Fruit fly (Drosophila melanogaster) whole organism, pupa: ENCODE data around the gene Sry-alpha.

Experiments
- CG10348 ChIP-seq: fragments of 200-800 bp; sonication (Bioruptor generic); IDR thresholded peaks from 2 replicates; pipeline ENCODE4 v1.3.6; 2022; ENCODE audit warnings: missing biosample characterization, missing genetic modification characterization
- CG12605 ChIP-seq: fragments of 200-800 bp; sonication (Bioruptor generic); IDR thresholded peaks from 2 replicates; pipeline ENCODE4 v1.3.6; 2022; ENCODE audit warnings: missing biosample characterization, missing genetic modification characterization
- CG13204 ChIP-seq: fragments of 200-800 bp; sonication (Bioruptor generic); optimal IDR thresholded peaks from 2 replicates; lab custom pipeline; 2018; ENCODE audit warnings: missing biosample characterization, mild to moderate bottlenecking, missing genetic modification characterization, moderate library complexity
- CG14655 ChIP-seq: fragments of 200-800 bp; sonication (Bioruptor generic); optimal IDR thresholded peaks from 3 replicates; lab custom pipeline; 2017; ENCODE audit warnings: mild to moderate bottlenecking, missing biosample characterization, missing genetic modification reagents, missing genetic modification characterization
- CG15710 ChIP-seq: fragments of 200-800 bp; sonication (Bioruptor generic); optimal IDR thresholded peaks from 2 replicates; lab custom pipeline; 2018; ENCODE audit warnings: missing biosample characterization, mild to moderate bottlenecking, missing genetic modification characterization, moderate library complexity
- CG17806 ChIP-seq: fragments of 200-800 bp; sonication (Bioruptor generic); optimal IDR thresholded peaks from 2 replicates; lab custom pipeline; 2018; ENCODE audit warnings: missing biosample characterization, mild to moderate bottlenecking, missing genetic modification characterization, moderate library complexity
- CG32121 ChIP-seq: fragments of 200-800 bp; sonication (Bioruptor generic); IDR thresholded peaks from 2 replicates; pipeline ENCODE4 v1.3.6; 2022; ENCODE audit warnings: missing biosample characterization, missing genetic modification characterization
- CG34367 ChIP-seq: fragments of 200-800 bp; sonication (Bioruptor generic); optimal IDR thresholded peaks from 2 replicates; lab custom pipeline; 2018; ENCODE audit warnings: missing biosample characterization, mild to moderate bottlenecking, missing genetic modification characterization
- CG4496 ChIP-seq: fragments of 200-800 bp; sonication (Bioruptor generic); IDR thresholded peaks from 3 replicates; pipeline ENCODE4 v1.3.6; 2022; ENCODE audit warnings: missing biosample characterization, missing genetic modification characterization
- CG8159 ChIP-seq: fragments of 200-800 bp; sonication (Bioruptor generic); optimal IDR thresholded peaks from 3 replicates; lab custom pipeline; 2018; ENCODE audit warnings: missing biosample characterization, mild to moderate bottlenecking, missing genetic modification characterization, moderate library complexity
- CG8301 ChIP-seq: fragments of 200-800 bp; sonication (Bioruptor generic); optimal IDR thresholded peaks from 2 replicates; lab custom pipeline; 2018; ENCODE audit warnings: missing biosample characterization, mild to moderate bottlenecking, missing genetic modification characterization
- CG9948 ChIP-seq: fragments of 200-800 bp; sonication (Bioruptor generic); optimal IDR thresholded peaks from 2 replicates; lab custom pipeline; 2018; ENCODE audit warnings: missing biosample characterization, mild to moderate bottlenecking, missing genetic modification characterization, moderate library complexity
- D1 ChIP-seq: fragments of 200-800 bp; sonication (Bioruptor generic); optimal IDR thresholded peaks from 2 replicates; lab custom pipeline; 2018; ENCODE audit warnings: missing biosample characterization, mild to moderate bottlenecking, missing genetic modification characterization, moderate library complexity
- EcR ChIP-seq: fragments of 200-800 bp; sonication (Bioruptor generic); optimal IDR thresholded peaks from 3 replicates; lab custom pipeline; 2019; ENCODE audit warnings: missing biosample characterization, missing genetic modification characterization, mild to moderate bottlenecking, moderate library complexity, missing genetic modification reagents
- Ets98B ChIP-seq: fragments of 200-800 bp; sonication (Bioruptor generic); IDR thresholded peaks from 2 replicates; pipeline ENCODE4 v1.3.6; 2022; ENCODE audit warnings: missing biosample characterization, missing genetic modification characterization
- Pif1A ChIP-seq: fragments of 200-800 bp; sonication (Bioruptor generic); optimal IDR thresholded peaks from 3 replicates; lab custom pipeline; 2016; ENCODE audit warnings: missing biosample characterization, missing genetic modification characterization
- Pif1B ChIP-seq: fragments of 200-800 bp; sonication (Bioruptor generic); optimal IDR thresholded peaks from 3 replicates; lab custom pipeline; 2016; ENCODE audit warnings: missing biosample characterization, missing genetic modification characterization
- Snoo ChIP-seq: fragments of 200-800 bp; sonication (Bioruptor generic); optimal IDR thresholded peaks from 3 replicates; lab custom pipeline; 2017; ENCODE audit warnings: missing biosample characterization, mild to moderate bottlenecking, missing genetic modification characterization, inconsistent platforms
- fd96Ca ChIP-seq: fragments of 200-800 bp; sonication (Bioruptor generic); IDR thresholded peaks from 3 replicates; pipeline ENCODE4 v1.3.6; 2022; ENCODE audit warnings: missing biosample characterization, missing genetic modification characterization
- gl ChIP-seq: fragments of 200-800 bp; sonication (Bioruptor generic); optimal IDR thresholded peaks from 2 replicates; lab custom pipeline; 2018; ENCODE audit warnings: missing biosample characterization, mild to moderate bottlenecking, missing genetic modification characterization
- rn ChIP-seq: fragments of 200-800 bp; sonication (Bioruptor generic); IDR thresholded peaks from 2 replicates; pipeline ENCODE4 v1.3.6; 2022; ENCODE audit warnings: missing biosample characterization, missing genetic modification characterization

The Sry-alpha gene

dm6 chr3R:30066004-30066403 lies 26.5 kb downstream of the Sry-alpha start:
- TF ChIP-seq Pif1A (no peak), EcR (peak; percentile 83)

- TF ChIP-seq gl (tag; lab: Kevin White, UChicago) (no peak), CG14655 (GFP tag; lab: Kevin White, UChicago) (no peak)
These were observed 30.7 kb downstream of the Sry-alpha start for dm6 chr3R:30070198-30070597.

dm6 chr3R:30071827-30072226 lies 32.3 kb downstream of the Sry-alpha start:
- TF ChIP-seq Pif1B (GFP tag; lab: Kevin White, UChicago) (peak; percentile 34), CG12605 (peak; percentile 44; the same call in 1 of the 2 replicates), gl (tag; lab: Kevin White, UChicago) (no peak), CG15710 (tag; lab: Kevin White, UChicago) (no peak), CG10348 (GFP tag; lab: Robert Waterston, UW) (no peak), Ets98B (GFP tag; lab: Robert Waterston, UW) (peak; percentile 44; the same call in 1 of the 2 replicates), fd96Ca (GFP tag; lab: Robert Waterston, UW) (peak; percentile 49; the same call in 1 of the 3 replicates), CG14655 (GFP tag; lab: Kevin White, UChicago) (peak; percentile 11), CG32121 (GFP tag; lab: Robert Waterston, UW) (0 out of 2 replicates have a peak, but pooled peaks have one; percentile 25), CG4496 (peak; percentile 72), D1 (tag; lab: Kevin White, UChicago) (no peak), EcR (no peak), rn (GFP tag; lab: Robert Waterston, UW) (no peak), Snoo (no peak), CG17806 (tag; lab: Kevin White, UChicago) (no peak), CG8159 (tag; lab: Kevin White, UChicago) (no peak), CG13204 (no peak), CG34367 (no peak), Pif1A (no peak), CG9948 (tag; lab: Kevin White, UChicago) (no peak), CG8301 (tag; lab: Kevin White, UChicago) (peak; percentile 1)

- TF ChIP-seq EcR (peak; percentile 53), fd96Ca (GFP tag; lab: Robert Waterston, UW) (peak; percentile 82), rn (GFP tag; lab: Robert Waterston, UW) (no peak), CG8301 (tag; lab: Kevin White, UChicago) (peak; percentile 69), CG34367 (peak; percentile 53), Pif1A (peak; percentile 17), CG12605 (no peak), CG17806 (tag; lab: Kevin White, UChicago) (peak; percentile 51), D1 (tag; lab: Kevin White, UChicago) (no peak), CG32121 (GFP tag; lab: Robert Waterston, UW) (no peak), CG4496 (peak; percentile 63; the same call in 1 of the 3 replicates), gl (tag; lab: Kevin White, UChicago) (no peak), Pif1B (GFP tag; lab: Kevin White, UChicago) (no peak), CG15710 (tag; lab: Kevin White, UChicago) (peak; percentile 66), CG9948 (tag; lab: Kevin White, UChicago) (peak; percentile 56), Snoo (peak; percentile 56), CG13204 (no peak), CG14655 (GFP tag; lab: Kevin White, UChicago) (peak; percentile 72), CG8159 (tag; lab: Kevin White, UChicago) (peak; percentile 57), Ets98B (GFP tag; lab: Robert Waterston, UW) (peak; percentile 52), CG10348 (GFP tag; lab: Robert Waterston, UW) (no peak; the same call in 1 of the 2 replicates)
These were observed 36.6 kb downstream of the Sry-alpha start for dm6 chr3R:30076088-30076487.

- TF ChIP-seq CG8159 (tag; lab: Kevin White, UChicago), result peak; percentile 23
- peak; percentile 13 for TF ChIP-seq Pif1A
- no peak for TF ChIP-seq D1 (tag; lab: Kevin White, UChicago)
- no peak for TF ChIP-seq CG14655 (GFP tag; lab: Kevin White, UChicago)
These were observed 43.7 kb downstream of the Sry-alpha start for dm6 chr3R:30083215-30083614.

- TF ChIP-seq fd96Ca (GFP tag; lab: Robert Waterston, UW) (no peak), gl (tag; lab: Kevin White, UChicago) (no peak), CG12605 (no peak), CG8301 (tag; lab: Kevin White, UChicago) (no peak), Pif1A (no peak), CG14655 (GFP tag; lab: Kevin White, UChicago) (no peak), CG17806 (tag; lab: Kevin White, UChicago) (no peak), CG8159 (tag; lab: Kevin White, UChicago) (no peak), CG32121 (GFP tag; lab: Robert Waterston, UW) (no peak), EcR (no peak), Ets98B (GFP tag; lab: Robert Waterston, UW) (no peak), Pif1B (GFP tag; lab: Kevin White, UChicago) (no peak), CG4496 (no peak), CG15710 (tag; lab: Kevin White, UChicago) (no peak), CG34367 (no peak)
- TF ChIP-seq, all 21 proteins: peak for 0
These were observed 44.6 kb downstream of the Sry-alpha start for dm6 chr3R:30084137-30084536.
